Fruit fly (Drosophila melanogaster) whole organism, larva: ENCODE measurements around the gene CG9109.

Experiments
- noc ChIP-seq: fragments of 200-800 bp; sonication (Bioruptor generic); optimal IDR thresholded peaks from 3 replicates; lab custom pipeline; 2019; ENCODE audit warnings: missing biosample characterization, mild to moderate bottlenecking, missing genetic modification characterization, moderate library complexity

Gene CG9109

dm6 chr2L:6034344-6034743 is at the start of gene CG9109:
CG9109 (minus strand) TSS chr2L:6034423.
- TF ChIP-seq noc (tag; lab: Kevin White, UChicago), result no peak

- TF ChIP-seq noc (tag; lab: Kevin White, UChicago), result peak; percentile 54
These were observed 48.9 kb upstream of the CG9109 start for dm6 chr2L:6082936-6083627.

dm6 chr2L:6082157-6082645 is 48.0 kb upstream of the CG9109 start, which contains the start of gene Kr-h1:
Kr-h1 (plus strand) TSS chr2L:6082603.
- no peak for TF ChIP-seq noc (tag; lab: Kevin White, UChicago)

- no peak for TF ChIP-seq noc (tag; lab: Kevin White, UChicago)
These were observed 47.1 kb upstream of the CG9109 start for dm6 chr2L:6081134-6081832.

- TF ChIP-seq noc (tag; lab: Kevin White, UChicago), result no peak
These were observed 46.1 kb upstream of the CG9109 start for dm6 chr2L:6080329-6080728.

dm6 chr2L:6078757-6079351 is 44.6 kb upstream of the CG9109 start:
- no peak for TF ChIP-seq noc (tag; lab: Kevin White, UChicago)

- TF ChIP-seq noc (tag; lab: Kevin White, UChicago), result no peak
These were observed 43.4 kb upstream of the CG9109 start for dm6 chr2L:6077632-6078031.

dm6 chr2L:6076829-6077364 is 42.7 kb upstream of the CG9109 start:
- no peak for TF ChIP-seq noc (tag; lab: Kevin White, UChicago)

- TF ChIP-seq noc (tag; lab: Kevin White, UChicago), result no peak
These were observed 41.9 kb upstream of the CG9109 start for dm6 chr2L:6076143-6076542.

- TF ChIP-seq noc (tag; lab: Kevin White, UChicago), result no peak
These were observed 41.1 kb upstream of the CG9109 start for dm6 chr2L:6075345-6075744.

dm6 chr2L:6074314-6074713 is 40.1 kb upstream of the CG9109 start:
- no peak for TF ChIP-seq noc (tag; lab: Kevin White, UChicago)

- no peak for TF ChIP-seq noc (tag; lab: Kevin White, UChicago)
These were observed 39.7 kb upstream of the CG9109 start for dm6 chr2L:6073894-6074293.

dm6 chr2L:6072124-6072523 is 37.9 kb upstream of the CG9109 start:
- TF ChIP-seq noc (tag; lab: Kevin White, UChicago), result no peak

- no peak for TF ChIP-seq noc (tag; lab: Kevin White, UChicago)
These were observed 36.5 kb upstream of the CG9109 start, which contains the start of the genes CG9154 and Kr-h2 for dm6 chr2L:6070656-6071231. CG9154 (minus strand) TSS chr2L:6070686. Kr-h2 (plus strand) TSS chr2L:6070990.

- TF ChIP-seq noc (tag; lab: Kevin White, UChicago), result no peak
These were observed 34.5 kb upstream of the CG9109 start, which contains the start of the genes CG9150 and Pfdn1 for dm6 chr2L:6068544-6069251. CG9150 (minus strand) TSS chr2L:6068594. Pfdn1 (plus strand) TSS chr2L:6069079.
